Worm (Caenorhabditis elegans) whole organism, midembryonic: ENCODE results near the gene daf-3.
A peak's percentile ranks its signal among the peaks of the same experiment; 100 is the strongest.

Source experiments
- T22C8.4 ChIP-seq: fragments of 200-800 bp; sonication (Bioruptor generic); IDR thresholded peaks from 2 replicates; pipeline ENCODE4 v1.3.6; 2022; ENCODE audit warnings: missing genetic modification characterization, missing compliant biosample characterization
- cog-1 ChIP-seq: sonication (generic microtip); optimal IDR thresholded peaks from 2 replicates; lab custom pipeline; 2016; ENCODE audit warnings: missing genetic modification characterization, missing compliant biosample characterization
- flt-1 ChIP-seq: fragments of 200-800 bp; sonication (Bioruptor generic); IDR thresholded peaks from 2 replicates; pipeline ENCODE4 v1.3.6; 2022; ENCODE audit warnings: missing genetic modification characterization, missing compliant biosample characterization
- klf-2 ChIP-seq: fragments of 200-800 bp; sonication (Bioruptor generic); conservative IDR thresholded peaks from 2 replicates; pipeline ENCODE4 v1.3.6; 2022; ENCODE audit warnings: missing genetic modification reagents, missing genetic modification characterization, missing compliant biosample characterization
- med-1 ChIP-seq: sonication (generic microtip); optimal IDR thresholded peaks from 2 replicates; lab custom pipeline; 2017; ENCODE audit warnings: missing genetic modification characterization, mild to moderate bottlenecking, missing compliant biosample characterization, antibody characterized with exemption, missing genetic modification reagents; ENCODE audit not compliant: insufficient read depth
- ref-1 ChIP-seq: fragments of 200-800 bp; sonication (Bioruptor generic); conservative IDR thresholded peaks from 2 replicates; pipeline ENCODE4 v1.3.6; 2022; ENCODE audit warnings: missing genetic modification reagents, missing genetic modification characterization, missing compliant biosample characterization
- tab-1 ChIP-seq: fragments of 200-800 bp; sonication (Bioruptor generic); IDR thresholded peaks from 2 replicates; pipeline ENCODE4 v1.3.6; 2022; ENCODE audit warnings: missing genetic modification characterization, missing compliant biosample characterization
- ztf-23 ChIP-seq: fragments of 200-800 bp; sonication (Bioruptor generic); IDR thresholded peaks from 2 replicates; pipeline ENCODE4 v1.3.6; 2022; ENCODE audit warnings: missing genetic modification reagents, missing genetic modification characterization, missing compliant biosample characterization
- ztf-29 ChIP-seq: fragments of 200-800 bp; sonication (Bioruptor generic); IDR thresholded peaks from 2 replicates; pipeline ENCODE4 v1.3.6; 2022; ENCODE audit warnings: missing genetic modification reagents, missing genetic modification characterization, missing compliant biosample characterization

daf-3 gene

ce11 chrX:825375-825774 is at the start of gene daf-3:
TSS of gene daf-3 (minus strand) at chrX:825475.
- no peak for TF ChIP-seq ztf-29 (GFP tag; lab: Robert Waterston, UW)
- no peak for TF ChIP-seq med-1
- no peak for TF ChIP-seq T22C8.4 (GFP tag; lab: Robert Waterston, UW)
- TF ChIP-seq ref-1 (GFP tag; lab: Robert Waterston, UW) = no peak
- TF ChIP-seq klf-2 (GFP tag; lab: Robert Waterston, UW) = no peak
- no peak for TF ChIP-seq cog-1 (tag; lab: Kevin White, UChicago)
- no peak for TF ChIP-seq ztf-23
- TF ChIP-seq flt-1 (GFP tag; lab: Robert Waterston, UW) = no peak
- TF ChIP-seq tab-1 = no peak

- TF ChIP-seq ref-1 (GFP tag; lab: Robert Waterston, UW) = no peak
- no peak for TF ChIP-seq klf-2 (GFP tag; lab: Robert Waterston, UW)
- no peak for TF ChIP-seq T22C8.4 (GFP tag; lab: Robert Waterston, UW)
- TF ChIP-seq tab-1 = no peak
- no peak for TF ChIP-seq cog-1 (tag; lab: Kevin White, UChicago)
- no peak for TF ChIP-seq ztf-29 (GFP tag; lab: Robert Waterston, UW)
- no peak for TF ChIP-seq med-1
- TF ChIP-seq flt-1 (GFP tag; lab: Robert Waterston, UW) = no peak
- TF ChIP-seq ztf-23 = no peak
These were observed 48.4 kb upstream of the daf-3 start for ce11 chrX:873634-874033.

ce11 chrX:871957-872715 is 46.9 kb upstream of the daf-3 start, which contains the start of gene F56F10.1:
TSS of gene F56F10.1 (plus strand) at chrX:872603.
- TF ChIP-seq ztf-23 (no peak), T22C8.4 (GFP tag; lab: Robert Waterston, UW) (no peak), cog-1 (tag; lab: Kevin White, UChicago) (no peak), flt-1 (GFP tag; lab: Robert Waterston, UW) (no peak), tab-1 (no peak), ref-1 (GFP tag; lab: Robert Waterston, UW) (no peak), klf-2 (GFP tag; lab: Robert Waterston, UW) (no peak), ztf-29 (GFP tag; lab: Robert Waterston, UW) (no peak), med-1 (no peak)

ce11 chrX:871020-871419 is 45.7 kb upstream of the daf-3 start, which contains the start of gene lgl-1:
TSS of gene lgl-1 (minus strand) at chrX:871089.
- TF ChIP-seq med-1 (no peak), cog-1 (tag; lab: Kevin White, UChicago) (peak; percentile 70), klf-2 (GFP tag; lab: Robert Waterston, UW) (no peak), ref-1 (GFP tag; lab: Robert Waterston, UW) (no peak), flt-1 (GFP tag; lab: Robert Waterston, UW) (0 out of 2 replicates have a peak, but pooled peaks have one; percentile 46), ztf-23 (no peak), T22C8.4 (GFP tag; lab: Robert Waterston, UW) (0 out of 2 replicates have a peak, but pooled peaks have one; percentile 13)

ce11 chrX:865214-865613 is 39.9 kb upstream of the daf-3 start:
- TF ChIP-seq cog-1 (tag; lab: Kevin White, UChicago) = no peak

ce11 chrX:864293-864731 is 39.0 kb upstream of the daf-3 start:
- TF ChIP-seq ztf-29 (GFP tag; lab: Robert Waterston, UW) = no peak
- TF ChIP-seq flt-1 (GFP tag; lab: Robert Waterston, UW) = no peak
- TF ChIP-seq cog-1 (tag; lab: Kevin White, UChicago) = no peak
- no peak for TF ChIP-seq tab-1
- no peak for TF ChIP-seq ztf-23
- TF ChIP-seq T22C8.4 (GFP tag; lab: Robert Waterston, UW) = no peak
- TF ChIP-seq med-1 = no peak
- TF ChIP-seq klf-2 (GFP tag; lab: Robert Waterston, UW) = no peak
- TF ChIP-seq ref-1 (GFP tag; lab: Robert Waterston, UW) = no peak

ce11 chrX:863478-863877 is 38.2 kb upstream of the daf-3 start, which contains the start of gene cdo-1:
TSS of gene cdo-1 (minus strand) at chrX:863578.
- no peak for TF ChIP-seq cog-1 (tag; lab: Kevin White, UChicago)
- TF ChIP-seq klf-2 (GFP tag; lab: Robert Waterston, UW) = no peak
- TF ChIP-seq ztf-23 = no peak
- no peak for TF ChIP-seq ztf-29 (GFP tag; lab: Robert Waterston, UW)
- no peak for TF ChIP-seq med-1
- TF ChIP-seq tab-1 = no peak
- no peak for TF ChIP-seq flt-1 (GFP tag; lab: Robert Waterston, UW)
- TF ChIP-seq T22C8.4 (GFP tag; lab: Robert Waterston, UW) = no peak
- TF ChIP-seq ref-1 (GFP tag; lab: Robert Waterston, UW) = no peak

- no peak for TF ChIP-seq ztf-29 (GFP tag; lab: Robert Waterston, UW)
- TF ChIP-seq ztf-23 = no peak
- no peak for TF ChIP-seq ref-1 (GFP tag; lab: Robert Waterston, UW)
- no peak for TF ChIP-seq cog-1 (tag; lab: Kevin White, UChicago)
- TF ChIP-seq med-1 = no peak
- no peak for TF ChIP-seq T22C8.4 (GFP tag; lab: Robert Waterston, UW)
- no peak for TF ChIP-seq flt-1 (GFP tag; lab: Robert Waterston, UW)
- TF ChIP-seq tab-1 = no peak
- TF ChIP-seq klf-2 (GFP tag; lab: Robert Waterston, UW) = no peak
These were observed 36.1 kb upstream of the daf-3 start for ce11 chrX:861378-861777.

ce11 chrX:859401-859800 is 34.1 kb upstream of the daf-3 start, which contains the start of gene F56F10.2:
TSS of gene F56F10.2 (plus strand) at chrX:859615.
- no peak for TF ChIP-seq cog-1 (tag; lab: Kevin White, UChicago)
- no peak for TF ChIP-seq ztf-29 (GFP tag; lab: Robert Waterston, UW)
- TF ChIP-seq tab-1 = no peak
- no peak for TF ChIP-seq ztf-23
- TF ChIP-seq med-1 = no peak
- no peak for TF ChIP-seq flt-1 (GFP tag; lab: Robert Waterston, UW)
- no peak for TF ChIP-seq ref-1 (GFP tag; lab: Robert Waterston, UW)
- no peak for TF ChIP-seq klf-2 (GFP tag; lab: Robert Waterston, UW)
- no peak for TF ChIP-seq T22C8.4 (GFP tag; lab: Robert Waterston, UW)
